Worm (Caenorhabditis elegans) whole organism, mixed stage, embryonic: Measurements from ENCODE around the gene R04D3.3.

ENCODE experiments used
- M03D4.4 ChIP-seq: sonication (generic microtip); optimal IDR thresholded peaks from 2 replicates; lab custom pipeline; 2017; ENCODE audit warnings: mild to moderate bottlenecking, missing genetic modification characterization, missing compliant biosample characterization
- blmp-1 ChIP-seq: fragments of 150-350 bp; optimal IDR thresholded peaks from 2 replicates; lab custom pipeline; 2014; ENCODE audit warnings: missing biosample characterization, missing genetic modification characterization
- ceh-39 ChIP-seq: fragments of 150-350 bp; optimal IDR thresholded peaks from 2 replicates; lab custom pipeline; 2014; ENCODE audit warnings: missing biosample characterization, missing genetic modification characterization
- ceh-43 ChIP-seq: fragments of 200-800 bp; sonication (Bioruptor generic); optimal IDR thresholded peaks from 2 replicates; lab custom pipeline; 2018; ENCODE audit warnings: mild to moderate bottlenecking, missing genetic modification characterization, moderate library complexity, missing compliant biosample characterization
- ceh-83 ChIP-seq: fragments of 200-800 bp; sonication (Bioruptor generic); optimal IDR thresholded peaks from 2 replicates; lab custom pipeline; 2018; ENCODE audit warnings: mild to moderate bottlenecking, missing genetic modification characterization, missing compliant biosample characterization
- cnd-1 ChIP-seq: fragments of 200-800 bp; sonication (Bioruptor generic); optimal IDR thresholded peaks from 2 replicates; lab custom pipeline; 2018; ENCODE audit warnings: mild to moderate bottlenecking, missing genetic modification characterization, missing compliant biosample characterization
- drap-1 ChIP-seq: fragments of 200-800 bp; sonication (Bioruptor generic); optimal IDR thresholded peaks from 3 replicates; lab custom pipeline; 2018; ENCODE audit warnings: mild to moderate bottlenecking, missing genetic modification characterization, missing compliant biosample characterization
- elt-1 ChIP-seq: sonication (generic microtip); optimal IDR thresholded peaks from 2 replicates; lab custom pipeline; 2017; ENCODE audit warnings: missing genetic modification characterization, mild to moderate bottlenecking, missing compliant biosample characterization, antibody characterized with exemption, moderate library complexity, borderline replicate concordance; ENCODE audit not compliant: insufficient read depth
- elt-3 ChIP-seq: fragments of 150-350 bp; optimal IDR thresholded peaks from 2 replicates; lab custom pipeline; 2014; ENCODE audit warnings: missing biosample characterization, missing genetic modification characterization
- flh-1 ChIP-seq: fragments of 200-800 bp; sonication (Bioruptor generic); optimal IDR thresholded peaks from 2 replicates; lab custom pipeline; 2018; ENCODE audit warnings: mild to moderate bottlenecking, missing genetic modification characterization, moderate library complexity, missing compliant biosample characterization
- ham-2 ChIP-seq: fragments of 200-800 bp; sonication (Bioruptor generic); optimal IDR thresholded peaks from 2 replicates; lab custom pipeline; 2018; ENCODE audit warnings: mild to moderate bottlenecking, missing genetic modification characterization, missing compliant biosample characterization
- hlh-1 ChIP-seq: fragments of 150-350 bp; optimal IDR thresholded peaks from 2 replicates; lab custom pipeline; 2014; ENCODE audit warnings: missing biosample characterization, missing genetic modification reagents, missing genetic modification characterization
- lin-13 ChIP-seq: fragments of 150-350 bp; optimal IDR thresholded peaks from 2 replicates; lab custom pipeline; 2014; ENCODE audit warnings: missing biosample characterization, missing genetic modification characterization
- lin-32 ChIP-seq: fragments of 200-800 bp; sonication (Bioruptor generic); optimal IDR thresholded peaks from 2 replicates; lab custom pipeline; 2018; ENCODE audit warnings: mild to moderate bottlenecking, missing genetic modification characterization, missing compliant biosample characterization
- lsy-2 ChIP-seq: fragments of 150-350 bp; optimal IDR thresholded peaks from 2 replicates; lab custom pipeline; 2014; ENCODE audit warnings: missing biosample characterization, missing genetic modification characterization
- mls-2 ChIP-seq: sonication (generic microtip); optimal IDR thresholded peaks from 2 replicates; lab custom pipeline; 2016; ENCODE audit warnings: mild to moderate bottlenecking, missing genetic modification characterization, moderate library complexity, missing compliant biosample characterization
- nhr-12 ChIP-seq: fragments of 150-350 bp; optimal IDR thresholded peaks from 2 replicates; lab custom pipeline; 2014; ENCODE audit warnings: missing biosample characterization, missing genetic modification characterization
- nhr-2 ChIP-seq: fragments of 150-350 bp; optimal IDR thresholded peaks from 2 replicates; lab custom pipeline; 2014; ENCODE audit warnings: missing biosample characterization, missing genetic modification characterization
- nhr-237 ChIP-seq: fragments of 150-350 bp; optimal IDR thresholded peaks from 2 replicates; lab custom pipeline; 2014; ENCODE audit warnings: missing biosample characterization, missing genetic modification characterization
- pha-4 ChIP-seq: fragments of 150-350 bp; optimal IDR thresholded peaks from 2 replicates; lab custom pipeline; 2018; ENCODE audit warnings: missing biosample characterization, missing genetic modification reagents, missing genetic modification characterization
- sem-2 ChIP-seq: fragments of 200-800 bp; sonication (Bioruptor generic); optimal IDR thresholded peaks from 2 replicates; lab custom pipeline; 2018; ENCODE audit warnings: mild to moderate bottlenecking, missing genetic modification characterization, missing compliant biosample characterization
- sptf-1 ChIP-seq: sonication (generic microtip); optimal IDR thresholded peaks from 2 replicates; lab custom pipeline; 2017; ENCODE audit warnings: mild to moderate bottlenecking, missing genetic modification characterization, moderate library complexity, missing compliant biosample characterization
- tbx-8 ChIP-seq: fragments of 200-800 bp; sonication (Bioruptor generic); optimal IDR thresholded peaks from 2 replicates; lab custom pipeline; 2018; ENCODE audit warnings: mild to moderate bottlenecking, missing genetic modification characterization, moderate library complexity, missing compliant biosample characterization
- unc-120 ChIP-seq: sonication (generic microtip); optimal IDR thresholded peaks from 2 replicates; lab custom pipeline; 2017; ENCODE audit warnings: missing genetic modification characterization, missing compliant biosample characterization; ENCODE audit not compliant: poor library complexity, severe bottlenecking
- unc-39 ChIP-seq: fragments of 150-350 bp; optimal IDR thresholded peaks from 2 replicates; lab custom pipeline; 2014; ENCODE audit warnings: missing biosample characterization, missing genetic modification characterization
- unc-62 ChIP-seq: fragments of 150-350 bp; optimal IDR thresholded peaks from 2 replicates; lab custom pipeline; 2014; ENCODE audit warnings: missing biosample characterization, missing genetic modification reagents, missing genetic modification characterization
- zip-8 ChIP-seq: fragments of 150-350 bp; optimal IDR thresholded peaks from 2 replicates; lab custom pipeline; 2014; ENCODE audit warnings: missing biosample characterization, missing genetic modification characterization
- ztf-11 ChIP-seq: fragments of 150-350 bp; optimal IDR thresholded peaks from 2 replicates; lab custom pipeline; 2014; ENCODE audit warnings: missing biosample characterization, missing genetic modification characterization

Gene R04D3.3

DNA sequence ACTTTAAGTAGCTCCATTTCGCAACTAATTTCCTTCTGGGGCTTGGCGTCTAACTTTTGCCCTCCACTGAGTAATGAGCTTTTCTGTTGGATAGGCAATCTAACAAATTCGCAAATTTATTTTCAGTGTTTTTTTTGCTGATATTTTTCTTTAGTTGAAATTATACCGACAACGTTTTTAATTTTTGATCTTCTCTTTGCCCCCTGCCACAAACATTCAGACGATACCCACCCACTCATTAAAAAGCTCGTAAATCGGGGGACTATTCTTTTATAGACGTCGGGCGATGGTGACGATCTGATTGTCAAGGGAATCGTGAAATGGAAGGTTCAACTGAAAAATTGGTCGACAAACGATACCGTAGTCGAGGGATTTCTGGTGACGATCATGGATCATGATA is 33.3 kb upstream of the R04D3.3 start:
- TF ChIP-seq ztf-11 (tag; lab: Kevin White, UChicago) (no peak), sem-2 (GFP tag; lab: Kevin White, UChicago) (no peak), ceh-39 (tag; lab: Kevin White, UChicago) (no peak), unc-120 (tag; lab: Kevin White, UChicago) (no peak), ham-2 (GFP tag; lab: Kevin White, UChicago) (no peak), flh-1 (GFP tag; lab: Kevin White, UChicago) (no peak), hlh-1 (tag; lab: Kevin White, UChicago) (no peak), nhr-2 (tag; lab: Kevin White, UChicago) (no peak), lsy-2 (tag; lab: Kevin White, UChicago) (no peak), mls-2 (tag; lab: Kevin White, UChicago) (no peak), ceh-43 (no peak), elt-3 (no peak), sptf-1 (tag; lab: Kevin White, UChicago) (no peak), blmp-1 (tag; lab: Kevin White, UChicago) (no peak), M03D4.4 (tag; lab: Kevin White, UChicago) (no peak), zip-8 (tag; lab: Kevin White, UChicago) (no peak), nhr-12 (no peak), unc-62 (GFP tag; lab: Kevin White, UChicago) (no peak), unc-39 (tag; lab: Kevin White, UChicago) (no peak)

DNA sequence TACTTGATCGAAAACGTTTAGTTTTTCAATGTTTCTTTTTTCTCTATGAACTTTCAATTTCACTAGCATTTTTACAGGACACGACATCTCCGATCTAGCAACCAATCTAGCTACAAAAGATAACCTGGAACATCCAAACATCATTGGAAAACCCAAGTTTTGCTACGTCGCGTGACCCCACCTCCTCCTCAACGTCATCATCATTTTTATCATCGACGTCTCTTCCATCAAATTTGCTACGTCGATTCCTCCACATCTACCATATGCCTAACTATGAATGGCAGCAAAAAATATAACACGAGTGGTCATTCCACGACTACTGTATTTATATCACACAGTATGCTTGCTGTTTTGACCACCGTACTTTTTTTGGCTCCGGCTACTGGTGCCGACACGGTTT is 32.5 kb upstream of the R04D3.3 start, which contains the start of gene F46G10.2:
Gene F46G10.2 (plus strand): TSS at position 78 of the 400 bp plus-strand sequence.
- TF ChIP-seq cnd-1 (tag; lab: Kevin White, UChicago), result no peak
- TF ChIP-seq M03D4.4 (tag; lab: Kevin White, UChicago), result no peak
- no peak for TF ChIP-seq tbx-8 (GFP tag; lab: Kevin White, UChicago)
- TF ChIP-seq unc-62 (GFP tag; lab: Kevin White, UChicago), result no peak
- no peak for TF ChIP-seq unc-120 (tag; lab: Kevin White, UChicago)
- no peak for TF ChIP-seq elt-3
- TF ChIP-seq ceh-43, result no peak
- no peak for TF ChIP-seq drap-1 (GFP tag; lab: Kevin White, UChicago)
- no peak for TF ChIP-seq sptf-1 (tag; lab: Kevin White, UChicago)
- no peak for TF ChIP-seq ceh-39 (tag; lab: Kevin White, UChicago)
- TF ChIP-seq hlh-1 (tag; lab: Kevin White, UChicago), result no peak
- TF ChIP-seq elt-1 (tag; lab: Kevin White, UChicago), result no peak

DNA sequence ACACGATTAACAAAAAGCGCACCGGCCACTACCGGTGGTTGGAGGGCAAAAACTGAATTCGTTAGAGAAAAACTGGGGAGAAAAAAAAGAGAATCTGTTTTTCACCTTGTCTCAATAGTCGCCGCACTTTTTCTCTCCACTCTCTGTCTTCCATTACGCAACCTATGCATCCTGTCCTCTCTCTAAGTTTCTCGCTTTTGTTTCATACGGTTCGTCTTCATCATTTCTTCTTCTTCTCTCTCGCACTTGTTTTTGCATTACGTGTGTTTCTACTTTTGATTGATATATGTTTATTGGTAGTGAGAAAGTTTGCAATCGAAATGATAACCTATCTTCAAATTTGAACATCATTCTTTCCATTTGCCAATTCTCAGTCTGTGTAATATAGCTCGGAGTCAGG is 30.1 kb upstream of the R04D3.3 start:
- TF ChIP-seq tbx-8 (GFP tag; lab: Kevin White, UChicago) (no peak), unc-62 (GFP tag; lab: Kevin White, UChicago) (peak; percentile 27), zip-8 (tag; lab: Kevin White, UChicago) (peak; percentile 2)

DNA sequence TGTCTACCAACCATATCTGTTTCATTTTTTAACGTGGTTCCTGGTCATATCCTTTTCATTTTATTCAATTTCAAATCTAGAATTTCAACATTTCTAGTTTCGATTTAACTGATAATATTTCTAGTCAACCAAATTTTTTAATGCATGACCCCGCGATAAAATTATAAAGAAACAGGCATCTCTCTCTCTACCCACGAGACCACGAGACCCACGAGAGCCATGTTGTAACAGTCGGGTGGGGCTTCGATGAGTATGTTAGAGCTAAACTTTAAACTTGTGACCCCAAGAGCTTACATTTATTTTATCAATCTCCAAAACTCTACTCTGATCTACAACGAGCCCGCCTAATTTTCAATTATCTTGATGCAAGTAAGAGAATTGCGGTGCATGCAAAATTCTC is 27.9 kb upstream of the R04D3.3 start:
- TF ChIP-seq ztf-11 (tag; lab: Kevin White, UChicago) (no peak), lsy-2 (tag; lab: Kevin White, UChicago) (no peak), unc-120 (tag; lab: Kevin White, UChicago) (no peak), hlh-1 (tag; lab: Kevin White, UChicago) (peak; percentile 16)

DNA sequence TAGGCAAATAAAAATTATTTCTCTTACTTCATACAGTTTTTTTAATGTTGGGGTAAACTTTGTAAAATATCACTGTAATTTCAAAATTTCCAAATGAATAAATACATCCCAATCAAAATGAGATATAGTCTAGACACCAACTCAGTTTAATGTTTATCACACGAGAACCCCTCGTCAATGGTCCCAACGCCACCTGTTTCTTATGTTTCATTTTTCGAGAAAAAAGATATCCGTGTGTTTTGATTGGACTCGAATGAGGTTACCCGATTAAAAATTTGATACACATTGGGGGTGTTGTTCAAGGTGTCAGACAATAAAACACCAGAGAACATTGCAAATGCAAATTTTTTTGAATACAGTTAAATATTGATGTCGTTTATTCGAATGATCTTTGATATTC is 27.1 kb upstream of the R04D3.3 start:
- TF ChIP-seq hlh-1 (tag; lab: Kevin White, UChicago), result peak; percentile 80
- no peak for TF ChIP-seq lin-32 (GFP tag; lab: Kevin White, UChicago)

DNA sequence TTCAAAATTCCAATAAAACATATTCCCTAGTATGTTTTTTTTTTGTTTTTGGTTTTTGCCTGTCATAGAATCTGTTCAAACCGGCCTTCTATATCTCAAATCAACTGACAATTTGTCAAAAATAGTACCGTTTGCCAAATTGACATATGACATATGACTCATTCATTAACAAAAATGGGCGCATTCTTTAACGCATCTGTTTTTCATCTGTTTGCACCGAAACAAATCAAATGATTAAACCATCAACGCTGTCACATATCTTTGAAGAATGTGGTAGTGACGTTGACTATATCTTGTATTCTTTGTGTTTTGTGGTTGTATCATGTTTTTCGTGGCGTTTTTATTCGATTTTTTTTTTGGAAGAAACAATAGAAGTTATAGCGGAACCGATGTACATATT is 24.7 kb upstream of the R04D3.3 start:
- TF ChIP-seq unc-62 (GFP tag; lab: Kevin White, UChicago) (no peak), ztf-11 (tag; lab: Kevin White, UChicago) (no peak), M03D4.4 (tag; lab: Kevin White, UChicago) (no peak), nhr-237 (tag; lab: Kevin White, UChicago) (no peak), ceh-83 (GFP tag; lab: Kevin White, UChicago) (no peak), pha-4 (no peak), lin-13 (tag; lab: Kevin White, UChicago) (no peak), ceh-43 (no peak)
